Fruit fly (Drosophila melanogaster) whole organism, embryonic: ENCODE data around the gene CG14646.

Source experiments
- Atf-2 ChIP-seq: fragments of 200-800 bp; sonication (Bioruptor generic); optimal IDR thresholded peaks from 2 replicates; lab custom pipeline; 2016; ENCODE audit warnings: missing biosample characterization, missing genetic modification characterization
- C15 ChIP-seq: fragments of 200-800 bp; sonication (Bioruptor generic); IDR thresholded peaks from 3 replicates; pipeline ENCODE4 v1.3.6; 2022; ENCODE audit warnings: missing biosample characterization, missing genetic modification characterization
- CG1024 ChIP-seq: fragments of 200-800 bp; sonication (Bioruptor generic); IDR thresholded peaks from 2 replicates; pipeline ENCODE4 v1.3.6; 2022; ENCODE audit warnings: missing biosample characterization, missing genetic modification characterization
- CG10543 ChIP-seq: fragments of 200-800 bp; sonication (Bioruptor generic); optimal IDR thresholded peaks from 3 replicates; lab custom pipeline; 2017; ENCODE audit warnings: missing biosample characterization, mild to moderate bottlenecking, missing genetic modification characterization, moderate library complexity
- CG11695 ChIP-seq: fragments of 200-800 bp; sonication (Bioruptor generic); IDR thresholded peaks from 3 replicates; pipeline ENCODE4 v1.3.6; 2022; ENCODE audit warnings: missing biosample characterization, missing genetic modification characterization
- CG12299 ChIP-seq: fragments of 200-800 bp; sonication (Bioruptor generic); optimal IDR thresholded peaks from 2 replicates; lab custom pipeline; 2018; ENCODE audit warnings: missing biosample characterization, mild to moderate bottlenecking, missing genetic modification characterization
- CG12744 ChIP-seq: fragments of 200-800 bp; sonication (Bioruptor generic); optimal IDR thresholded peaks from 2 replicates; lab custom pipeline; 2016; ENCODE audit warnings: missing biosample characterization, missing genetic modification characterization
- CG12769 ChIP-seq: fragments of 200-800 bp; sonication (Bioruptor generic); optimal IDR thresholded peaks from 2 replicates; lab custom pipeline; 2019; ENCODE audit warnings: missing biosample characterization, mild to moderate bottlenecking, missing genetic modification characterization, moderate library complexity
- CG13424 ChIP-seq: fragments of 200-800 bp; sonication (Bioruptor generic); optimal IDR thresholded peaks from 2 replicates; lab custom pipeline; 2019; ENCODE audit warnings: missing biosample characterization, mild to moderate bottlenecking, missing genetic modification characterization, moderate library complexity
- CG15269 ChIP-seq: fragments of 200-800 bp; sonication (Bioruptor generic); optimal IDR thresholded peaks from 2 replicates; lab custom pipeline; 2018; ENCODE audit warnings: missing biosample characterization, mild to moderate bottlenecking, missing genetic modification characterization, moderate library complexity
- CG17359 ChIP-seq: fragments of 200-800 bp; sonication (Bioruptor generic); optimal IDR thresholded peaks from 3 replicates; lab custom pipeline; 2018; ENCODE audit warnings: missing biosample characterization, mild to moderate bottlenecking, missing genetic modification characterization, moderate library complexity
- CG18599 ChIP-seq: fragments of 200-800 bp; sonication (Bioruptor generic); optimal IDR thresholded peaks from 3 replicates; lab custom pipeline; 2017; ENCODE audit warnings: missing biosample characterization, missing genetic modification characterization, mild to moderate bottlenecking, moderate library complexity, missing genetic modification reagents
- CG2712 ChIP-seq: fragments of 200-800 bp; optimal IDR thresholded peaks from 3 replicates; lab custom pipeline; 2019; ENCODE audit warnings: missing biosample characterization, mild to moderate bottlenecking, missing genetic modification characterization, moderate library complexity
- CG3407 ChIP-seq: fragments of 200-800 bp; sonication (Bioruptor generic); optimal IDR thresholded peaks from 2 replicates; lab custom pipeline; 2018; ENCODE audit warnings: missing biosample characterization, mild to moderate bottlenecking, missing genetic modification characterization
- CG3726 ChIP-seq: fragments of 200-800 bp; sonication (Bioruptor generic); IDR thresholded peaks from 3 replicates; pipeline ENCODE4, ENCODE4 v1.3.6; 2022; ENCODE audit warnings: missing biosample characterization, missing genetic modification characterization
- CG3995 ChIP-seq: fragments of 200-800 bp; sonication (Bioruptor generic); optimal IDR thresholded peaks from 3 replicates; lab custom pipeline; 2016; ENCODE audit warnings: missing biosample characterization, missing genetic modification characterization
- CG4360 ChIP-seq: fragments of 200-800 bp; sonication (Bioruptor generic); IDR thresholded peaks from 2 replicates; pipeline ENCODE4 v1.3.6; 2022; ENCODE audit warnings: missing biosample characterization, missing genetic modification characterization
- CG7928 ChIP-seq: fragments of 200-800 bp; sonication (Bioruptor generic); optimal IDR thresholded peaks from 2 replicates; lab custom pipeline; 2017; ENCODE audit warnings: missing biosample characterization, mild to moderate bottlenecking, missing genetic modification characterization
- CG8290 ChIP-seq, 3 experiments: fragments of 200-800 bp; sonication (Bioruptor generic); optimal IDR thresholded peaks; 2 replicates each; lab custom pipeline; 2016 to 2019; ENCODE audit warnings: missing biosample characterization in 3 of 3, missing genetic modification characterization in 3 of 3, mild to moderate bottlenecking in 2 of 3, moderate library complexity in 1 of 3
- CG8944 ChIP-seq: fragments of 200-800 bp; sonication (Bioruptor generic); optimal IDR thresholded peaks from 3 replicates; lab custom pipeline; 2016; ENCODE audit warnings: missing biosample characterization, missing genetic modification characterization
- CG9797 ChIP-seq: fragments of 200-800 bp; sonication (Bioruptor generic); optimal IDR thresholded peaks from 3 replicates; lab custom pipeline; 2018; ENCODE audit warnings: missing biosample characterization, mild to moderate bottlenecking, missing genetic modification characterization
- Camta ChIP-seq: fragments of 200-800 bp; sonication (Bioruptor generic); optimal IDR thresholded peaks from 2 replicates; lab custom pipeline; 2016; ENCODE audit warnings: missing biosample characterization, missing genetic modification characterization
- D19B ChIP-seq: fragments of 200-800 bp; sonication (Bioruptor generic); optimal IDR thresholded peaks from 2 replicates; lab custom pipeline; 2017; ENCODE audit warnings: missing biosample characterization, mild to moderate bottlenecking, missing genetic modification characterization
- Dp ChIP-seq: fragments of 200-800 bp; sonication (Bioruptor generic); optimal IDR thresholded peaks from 2 replicates; lab custom pipeline; 2018; ENCODE audit warnings: missing biosample characterization, mild to moderate bottlenecking, missing genetic modification characterization, moderate library complexity
- Dref ChIP-seq: fragments of 200-800 bp; sonication (Bioruptor generic); IDR thresholded peaks from 2 replicates; pipeline ENCODE4 v1.3.6; 2022; ENCODE audit warnings: missing biosample characterization, missing genetic modification characterization
- Elba2 ChIP-seq: fragments of 200-800 bp; sonication (Bioruptor generic); optimal IDR thresholded peaks from 3 replicates; lab custom pipeline; 2016; ENCODE audit warnings: missing biosample characterization, missing genetic modification characterization
- HLH4C ChIP-seq: fragments of 200-800 bp; sonication (Bioruptor generic); IDR thresholded peaks from 3 replicates; pipeline ENCODE4 v1.3.6; 2022; ENCODE audit warnings: missing biosample characterization, missing genetic modification characterization; ENCODE audit not compliant: partially characterized antibody
- HLH54F ChIP-seq: fragments of 200-800 bp; sonication (Bioruptor generic); optimal IDR thresholded peaks from 3 replicates; lab custom pipeline; 2016; ENCODE audit warnings: missing biosample characterization, missing genetic modification characterization
- NFAT ChIP-seq: fragments of 200-800 bp; sonication (Bioruptor generic); IDR thresholded peaks from 2 replicates; pipeline ENCODE4 v1.3.6; 2022; ENCODE audit warnings: missing biosample characterization, missing genetic modification characterization
- Scr ChIP-seq: fragments of 200-800 bp; sonication (Bioruptor generic); IDR thresholded peaks from 2 replicates; pipeline ENCODE4 v1.3.6; 2022; ENCODE audit warnings: missing biosample characterization, missing genetic modification characterization; ENCODE audit not compliant: partially characterized antibody
- Sox102F ChIP-seq: fragments of 200-800 bp; sonication (Bioruptor generic); optimal IDR thresholded peaks from 2 replicates; lab custom pipeline; 2018; ENCODE audit warnings: missing biosample characterization, mild to moderate bottlenecking, missing genetic modification characterization, moderate library complexity
- Trl ChIP-seq, 3 experiments: fragments of >200 bp in 2 of 3; fragments of 200-800 bp in 1 of 3; sonication (Bioruptor generic) in 1 of 3; optimal IDR thresholded peaks; 2 replicates in 1 of 3; 3 replicates in 2 of 3; lab custom pipeline; 2016 to 2017; ENCODE audit warnings: missing biosample characterization in 1 of 3, missing genetic modification characterization in 1 of 3
- ase ChIP-seq: fragments of 200-800 bp; sonication (Bioruptor generic); IDR thresholded peaks from 3 replicates; pipeline ENCODE4 v1.3.6; 2022; ENCODE audit warnings: missing biosample characterization, missing genetic modification characterization
- cas ChIP-seq: fragments of 200-800 bp; sonication (Bioruptor generic); IDR thresholded peaks from 2 replicates; pipeline ENCODE4 v1.3.6; 2022; ENCODE audit warnings: missing biosample characterization, missing genetic modification characterization
- corto ChIP-seq: fragments of 200-800 bp; sonication (Bioruptor generic); optimal IDR thresholded peaks from 2 replicates; lab custom pipeline; 2016; ENCODE audit warnings: missing biosample characterization, mild to moderate bottlenecking, missing genetic modification characterization, moderate library complexity
- disco-r ChIP-seq: fragments of 200-800 bp; sonication (Bioruptor generic); optimal IDR thresholded peaks from 2 replicates; lab custom pipeline; 2016; ENCODE audit warnings: missing biosample characterization, missing genetic modification characterization
- dpn ChIP-seq, 2 experiments: fragments of 200-800 bp; sonication (Bioruptor generic); optimal IDR thresholded peaks; 3 replicates each; lab custom pipeline; 2016; ENCODE audit warnings: missing biosample characterization in 2 of 2, missing genetic modification characterization in 2 of 2
- hbn ChIP-seq: fragments of 200-800 bp; sonication (Bioruptor generic); IDR thresholded peaks from 2 replicates; pipeline ENCODE4 v1.3.6; 2022; ENCODE audit warnings: missing biosample characterization, missing genetic modification characterization; ENCODE audit not compliant: partially characterized antibody
- her ChIP-seq: fragments of 200-800 bp; sonication (Bioruptor generic); optimal IDR thresholded peaks from 2 replicates; lab custom pipeline; 2016; ENCODE audit warnings: missing biosample characterization, missing genetic modification characterization
- ken ChIP-seq: fragments of 200-800 bp; sonication (Bioruptor generic); IDR thresholded peaks from 3 replicates; pipeline ENCODE4 v1.3.6; 2022; ENCODE audit warnings: missing biosample characterization, missing genetic modification characterization
- lov ChIP-seq, 2 experiments: fragments of 200-800 bp in 1 of 2; fragments of >200 bp in 1 of 2; sonication (Bioruptor generic) in 1 of 2; IDR thresholded peaks in 1 of 2; optimal IDR thresholded peaks in 1 of 2; 2 replicates in 1 of 2; 3 replicates in 1 of 2; pipeline versions ENCODE4 v1.3.6 to Lab custom; 2017 to 2022; ENCODE audit warnings: missing biosample characterization in 1 of 2, missing genetic modification characterization in 1 of 2
- nau ChIP-seq: fragments of 200-800 bp; sonication (Bioruptor generic); optimal IDR thresholded peaks from 3 replicates; lab custom pipeline; 2017; ENCODE audit warnings: missing biosample characterization, mild to moderate bottlenecking, missing genetic modification characterization, missing genetic modification reagents
- repo ChIP-seq: fragments of 200-800 bp; sonication (Bioruptor generic); optimal IDR thresholded peaks from 2 replicates; lab custom pipeline; 2016; ENCODE audit warnings: missing biosample characterization, missing genetic modification characterization
- run ChIP-seq: fragments of 200-800 bp; sonication (Bioruptor generic); optimal IDR thresholded peaks from 3 replicates; lab custom pipeline; 2018; ENCODE audit warnings: missing biosample characterization, mild to moderate bottlenecking, missing genetic modification characterization
- sd ChIP-seq: fragments of 200-800 bp; sonication (Bioruptor generic); optimal IDR thresholded peaks from 3 replicates; lab custom pipeline; 2018; ENCODE audit warnings: missing biosample characterization, mild to moderate bottlenecking, missing genetic modification characterization, moderate library complexity
- sna ChIP-seq: fragments of 200-800 bp; sonication (Bioruptor generic); IDR thresholded peaks from 2 replicates; pipeline ENCODE4 v1.3.6; 2022; ENCODE audit warnings: missing biosample characterization, missing genetic modification characterization; ENCODE audit not compliant: partially characterized antibody
- tx ChIP-seq: fragments of 200-800 bp; sonication (Bioruptor generic); optimal IDR thresholded peaks from 2 replicates; lab custom pipeline; 2016; ENCODE audit warnings: missing biosample characterization, missing genetic modification characterization
- z ChIP-seq: fragments of 200-800 bp; sonication (Bioruptor generic); IDR thresholded peaks from 3 replicates; pipeline ENCODE4 v1.3.6; 2022; ENCODE audit warnings: missing biosample characterization, missing genetic modification characterization
- zfh1 ChIP-seq: fragments of 200-800 bp; sonication (Bioruptor generic); IDR thresholded peaks from 3 replicates; pipeline ENCODE4 v1.3.6; 2022; ENCODE audit warnings: missing biosample characterization, missing genetic modification characterization

The CG14646 gene

dm6 chr3R:4433441-4434077, 43.4 kb downstream of the CG14646 start, which contains the start of the genes eIF3a and CG1074 (continued):
- TF ChIP-seq Trl (optimal IDR thresholded peaks at IDR 0.05; lab: Kevin White, UChicago): peak; percentile 76
- TF ChIP-seq Trl (GFP tag; optimal IDR thresholded peaks at IDR 0.05; lab: Kevin White, UChicago): peak; percentile 75
- TF ChIP-seq Sox102F (GFP tag; lab: Kevin White, UChicago): no peak
- no peak for TF ChIP-seq D19B (GFP tag; lab: Kevin White, UChicago)
- TF ChIP-seq ken (GFP tag; lab: Robert Waterston, UW): peak; percentile 45; the same call in 1 of the 3 replicates
- TF ChIP-seq Atf-2 (GFP tag; lab: Kevin White, UChicago): peak; percentile 49
- peak; percentile 66 for TF ChIP-seq her
- TF ChIP-seq z (GFP tag; lab: Robert Waterston, UW): no peak
- peak; percentile 95 for TF ChIP-seq HLH4C (GFP tag; lab: Robert Waterston, UW)
- TF ChIP-seq dpn (GFP tag; optimal IDR thresholded peaks at IDR 0.05; lab: Kevin White, UChicago): peak; percentile 40 to 73
- TF ChIP-seq disco-r: peak; percentile 35
- peak; percentile 51 for TF ChIP-seq Dp (GFP tag; lab: Kevin White, UChicago)
- peak; percentile 74; the same call in 2 of the 3 replicates for TF ChIP-seq zfh1
- no peak for TF ChIP-seq nau
- peak; percentile 78 for TF ChIP-seq CG10543
- peak; percentile 56 for TF ChIP-seq CG8944 (GFP tag; lab: Kevin White, UChicago)
- TF ChIP-seq tx (GFP tag; lab: Kevin White, UChicago): no peak
- TF ChIP-seq CG8290 (GFP tag; optimal IDR thresholded peaks at IDR 0.05; lab: Kevin White, UChicago): peak; percentile 6
- TF ChIP-seq CG8290 (tag; optimal IDR thresholded peaks at IDR 0.05; lab: Kevin White, UChicago): peak; percentile 69 to 89
- TF ChIP-seq CG4360 (GFP tag; lab: Robert Waterston, UW): no peak
- TF ChIP-seq cas (GFP tag; lab: Robert Waterston, UW): peak; percentile 54; the same call in 1 of the 2 replicates
- TF ChIP-seq CG3995: peak; percentile 76
- TF ChIP-seq CG2712 (tag; lab: Kevin White, UChicago): peak; percentile 69
- TF ChIP-seq corto: no peak
- TF ChIP-seq CG3407 (GFP tag; lab: Kevin White, UChicago): peak; percentile 50
- TF ChIP-seq ase (GFP tag; lab: Robert Waterston, UW): peak; percentile 48; the same call in 1 of the 3 replicates
- TF ChIP-seq HLH54F (GFP tag; lab: Kevin White, UChicago): peak; percentile 61
- peak; percentile 60 for TF ChIP-seq CG12299 (tag; lab: Kevin White, UChicago)
- peak; percentile 55 for TF ChIP-seq Camta (GFP tag; lab: Kevin White, UChicago)
- TF ChIP-seq C15 (GFP tag; lab: Robert Waterston, UW): 0 out of 3 replicates have a peak, but pooled peaks have one; percentile 40
- no peak for TF ChIP-seq CG18599 (GFP tag; lab: Kevin White, UChicago)
- peak; percentile 68; the same call in 1 of the 2 replicates for TF ChIP-seq CG1024 (GFP tag; lab: Robert Waterston, UW)
- TF ChIP-seq CG7928: peak; percentile 84
- no peak for TF ChIP-seq CG15269
- peak; percentile 62 for TF ChIP-seq repo (GFP tag; lab: Kevin White, UChicago)
- peak; percentile 97 for TF ChIP-seq Scr (GFP tag; lab: Robert Waterston, UW)
- peak; percentile 11 for TF ChIP-seq Elba2
- peak; percentile 93 for TF ChIP-seq sna (GFP tag; lab: Robert Waterston, UW)
- TF ChIP-seq, all 482 proteins: peak for 340

dm6 chr3R:4437113-4437512, 46.9 kb downstream of the CG14646 start, which contains the start of the genes Lipt2 and CG14650:
Gene Lipt2 (minus strand): TSS chr3R:4437329.
Gene CG14650 (plus strand): TSS chr3R:4437387.
- TF ChIP-seq CG10543: peak; percentile 52
- no peak for TF ChIP-seq CG12769
- TF ChIP-seq CG11695: no peak
- TF ChIP-seq CG9797 (GFP tag; lab: Kevin White, UChicago): peak; percentile 59
- no peak for TF ChIP-seq sd
- TF ChIP-seq lov (optimal IDR thresholded peaks at IDR 0.05; lab: Kevin White, UChicago): no peak
- TF ChIP-seq lov (GFP tag; IDR thresholded peaks at IDR 0.05; lab: Robert Waterston, UW): no peak
- no peak for TF ChIP-seq run
- peak; percentile 50 for TF ChIP-seq CG12744 (GFP tag; lab: Kevin White, UChicago)
- no peak for TF ChIP-seq CG3726 (GFP tag; lab: Robert Waterston, UW)
- peak; percentile 62 for TF ChIP-seq CG13424 (tag; lab: Kevin White, UChicago)
- peak; percentile 67 for TF ChIP-seq Dref (GFP tag; lab: Robert Waterston, UW)
- TF ChIP-seq hbn (GFP tag; lab: Robert Waterston, UW): peak; percentile 55; the same call in 1 of the 2 replicates
- peak; percentile 49; the same call in 1 of the 2 replicates for TF ChIP-seq NFAT (GFP tag; lab: Robert Waterston, UW)
- peak; percentile 47 for TF ChIP-seq CG17359 (tag; lab: Kevin White, UChicago)
